Worm (Caenorhabditis elegans) whole organism, midembryonic: Measurements from ENCODE around the gene F07C4.11.

Experiments
- T22C8.4 ChIP-seq: fragments of 200-800 bp; sonication (Bioruptor generic); IDR thresholded peaks from 2 replicates; pipeline ENCODE4 v1.3.6; 2022; ENCODE audit warnings: missing genetic modification characterization, missing compliant biosample characterization
- cog-1 ChIP-seq: sonication (generic microtip); optimal IDR thresholded peaks from 2 replicates; lab custom pipeline; 2016; ENCODE audit warnings: missing genetic modification characterization, missing compliant biosample characterization
- flt-1 ChIP-seq: fragments of 200-800 bp; sonication (Bioruptor generic); IDR thresholded peaks from 2 replicates; pipeline ENCODE4 v1.3.6; 2022; ENCODE audit warnings: missing genetic modification characterization, missing compliant biosample characterization
- klf-2 ChIP-seq: fragments of 200-800 bp; sonication (Bioruptor generic); conservative IDR thresholded peaks from 2 replicates; pipeline ENCODE4 v1.3.6; 2022; ENCODE audit warnings: missing genetic modification reagents, missing genetic modification characterization, missing compliant biosample characterization
- med-1 ChIP-seq: sonication (generic microtip); optimal IDR thresholded peaks from 2 replicates; lab custom pipeline; 2017; ENCODE audit warnings: missing genetic modification characterization, mild to moderate bottlenecking, missing compliant biosample characterization, antibody characterized with exemption, missing genetic modification reagents; ENCODE audit not compliant: insufficient read depth
- ref-1 ChIP-seq: fragments of 200-800 bp; sonication (Bioruptor generic); conservative IDR thresholded peaks from 2 replicates; pipeline ENCODE4 v1.3.6; 2022; ENCODE audit warnings: missing genetic modification reagents, missing genetic modification characterization, missing compliant biosample characterization
- tab-1 ChIP-seq: fragments of 200-800 bp; sonication (Bioruptor generic); IDR thresholded peaks from 2 replicates; pipeline ENCODE4 v1.3.6; 2022; ENCODE audit warnings: missing genetic modification characterization, missing compliant biosample characterization
- ztf-23 ChIP-seq: fragments of 200-800 bp; sonication (Bioruptor generic); IDR thresholded peaks from 2 replicates; pipeline ENCODE4 v1.3.6; 2022; ENCODE audit warnings: missing genetic modification reagents, missing genetic modification characterization, missing compliant biosample characterization
- ztf-29 ChIP-seq: fragments of 200-800 bp; sonication (Bioruptor generic); IDR thresholded peaks from 2 replicates; pipeline ENCODE4 v1.3.6; 2022; ENCODE audit warnings: missing genetic modification reagents, missing genetic modification characterization, missing compliant biosample characterization

The F07C4.11 gene

DNA sequence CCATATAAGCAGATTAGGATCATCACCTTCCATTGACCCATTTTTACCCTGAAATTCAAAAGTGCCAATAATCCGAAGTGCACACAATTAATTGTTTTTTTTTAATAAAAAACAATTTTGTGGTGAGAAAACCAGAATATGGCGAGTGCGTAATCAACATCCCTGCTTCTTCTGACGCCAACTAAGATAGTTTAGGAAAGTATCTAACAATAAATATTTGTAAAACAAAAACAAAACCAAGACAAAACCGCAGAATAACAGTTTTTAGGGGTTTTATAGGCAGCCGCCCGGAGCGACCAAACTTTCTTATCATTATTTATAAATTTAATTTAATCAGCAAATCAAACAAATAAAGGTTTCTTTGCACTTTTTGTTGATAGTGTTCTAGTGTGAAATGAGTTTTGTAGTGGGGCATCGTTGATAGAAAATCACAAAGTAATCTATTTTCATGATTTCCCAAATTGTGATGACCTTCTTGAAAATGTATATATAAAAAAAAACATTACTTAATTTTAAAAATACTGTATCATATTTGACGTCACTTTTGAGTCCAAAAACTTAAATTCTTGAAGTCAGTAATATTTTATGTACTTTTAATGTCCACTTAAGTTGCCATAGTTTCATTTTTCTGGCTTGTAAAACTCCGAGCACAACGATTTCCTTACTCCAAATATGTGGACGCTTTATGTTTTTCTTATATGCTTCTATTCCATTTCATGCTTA is 33.5 kb downstream of the F07C4.11 start, which contains the start of the genes folt-3 and clec-214:
folt-3 (minus strand) TSS at position 51 of the 723 bp plus-strand sequence.
clec-214 (plus strand) TSS at position 673 of the 723 bp plus-strand sequence.
- no peak for TF ChIP-seq T22C8.4 (GFP tag; lab: Robert Waterston, UW)
- no peak for TF ChIP-seq ztf-23
- TF ChIP-seq tab-1 (GFP tag; lab: Robert Waterston, UW): no peak
- no peak for TF ChIP-seq ref-1
- no peak for TF ChIP-seq ztf-29 (GFP tag; lab: Robert Waterston, UW)
- TF ChIP-seq cog-1 (tag; lab: Kevin White, UChicago): no peak
- TF ChIP-seq flt-1 (GFP tag; lab: Robert Waterston, UW): no peak
- TF ChIP-seq med-1 (GFP tag; lab: Kevin White, UChicago): no peak
- TF ChIP-seq klf-2 (GFP tag; lab: Robert Waterston, UW): no peak

DNA sequence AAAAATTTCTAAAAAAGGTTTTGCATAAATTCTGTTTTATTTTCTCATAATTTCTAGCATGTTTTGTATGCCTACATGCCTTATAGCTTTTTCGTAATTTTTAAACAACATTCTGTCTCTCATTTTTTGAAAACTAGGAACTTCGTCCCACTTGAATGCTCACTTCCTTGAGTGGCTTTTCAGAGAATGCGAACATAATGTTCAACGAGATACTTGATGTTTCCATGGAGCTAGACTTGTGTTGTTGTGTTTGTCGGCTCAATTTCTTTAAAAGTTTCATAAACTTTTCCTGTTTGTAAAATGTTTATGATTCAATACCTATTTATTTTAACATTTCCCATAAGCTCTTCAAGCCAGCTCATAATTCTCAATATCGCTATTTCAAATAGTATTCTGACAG is 38.5 kb downstream of the F07C4.11 start, which contains the start of gene clec-213:
clec-213 (plus strand) TSS at position 301 of the 400 bp plus-strand sequence.
- TF ChIP-seq klf-2 (GFP tag; lab: Robert Waterston, UW) (no peak), med-1 (GFP tag; lab: Kevin White, UChicago) (no peak), tab-1 (GFP tag; lab: Robert Waterston, UW) (no peak), cog-1 (tag; lab: Kevin White, UChicago) (no peak), ref-1 (no peak)

DNA sequence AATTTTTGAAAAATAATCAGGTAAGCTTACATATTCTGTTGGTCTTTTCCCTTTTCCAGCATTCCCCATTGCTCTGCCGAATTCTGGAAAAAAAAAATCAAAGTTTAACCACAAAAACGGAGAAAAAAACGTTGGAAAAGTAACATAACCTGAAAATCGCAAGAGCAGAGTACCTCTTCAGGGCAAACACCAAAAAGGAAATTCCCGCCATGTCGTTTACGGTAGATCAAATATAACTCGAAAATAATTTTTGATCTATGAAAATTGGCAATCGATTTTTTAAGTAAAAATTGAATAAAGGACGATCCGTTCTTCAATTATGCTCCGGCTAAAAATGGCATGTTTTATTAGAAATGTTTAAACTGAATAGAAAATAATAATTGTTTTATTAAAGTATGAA is 39.9 kb downstream of the F07C4.11 start, which contains the start of gene C50E3.11:
C50E3.11 (minus strand) TSS at position 83 of the 400 bp plus-strand sequence.
- TF ChIP-seq klf-2 (GFP tag; lab: Robert Waterston, UW) (no peak), tab-1 (GFP tag; lab: Robert Waterston, UW) (no peak), cog-1 (tag; lab: Kevin White, UChicago) (no peak), ref-1 (no peak), med-1 (GFP tag; lab: Kevin White, UChicago) (no peak), flt-1 (GFP tag; lab: Robert Waterston, UW) (no peak)

DNA sequence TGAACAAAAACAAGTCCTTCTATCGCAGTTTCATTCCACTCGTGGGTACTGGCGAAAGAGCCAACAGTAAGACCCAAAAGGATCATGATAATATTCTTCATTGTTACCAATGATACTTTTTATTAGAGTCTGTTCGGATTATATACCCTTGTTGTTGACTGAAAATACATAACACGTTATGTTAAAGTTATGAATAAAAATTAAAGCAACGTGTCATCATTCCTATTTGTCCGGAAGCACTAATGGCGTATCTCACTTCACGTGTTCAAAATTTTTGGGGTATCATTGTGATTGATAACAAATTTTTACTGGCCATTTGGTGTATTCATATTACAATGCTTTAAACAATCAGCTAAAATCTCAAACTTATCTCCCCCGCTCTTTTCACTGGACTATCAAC is 41.9 kb downstream of the F07C4.11 start, which contains the start of gene scl-26:
scl-26 (minus strand) TSS at position 101 of the 400 bp plus-strand sequence.
- TF ChIP-seq flt-1 (GFP tag; lab: Robert Waterston, UW) (no peak), cog-1 (tag; lab: Kevin White, UChicago) (no peak), med-1 (GFP tag; lab: Kevin White, UChicago) (no peak), tab-1 (GFP tag; lab: Robert Waterston, UW) (no peak), T22C8.4 (GFP tag; lab: Robert Waterston, UW) (no peak), klf-2 (GFP tag; lab: Robert Waterston, UW) (no peak)

DNA sequence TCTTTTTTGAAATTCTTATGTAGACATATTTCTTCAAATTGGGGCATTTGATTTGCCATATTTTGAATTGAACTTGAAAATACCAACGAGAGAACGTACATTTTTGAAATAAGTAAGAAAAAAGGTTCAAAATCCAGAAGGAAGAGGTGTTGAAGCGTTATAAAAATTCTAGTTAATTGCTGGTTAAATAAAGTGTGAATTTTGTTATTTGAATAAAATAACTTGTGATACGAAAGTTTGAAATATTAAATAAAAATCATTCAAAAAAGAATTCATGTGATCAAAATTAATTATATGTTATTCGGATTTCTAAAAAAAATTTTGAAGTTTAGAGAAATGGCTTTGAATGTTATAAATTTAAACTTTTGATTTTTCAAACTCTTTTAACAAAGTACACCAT is 43.2 kb downstream of the F07C4.11 start, which contains the start of gene C50E3.9:
C50E3.9 (minus strand) TSS at position 101 of the 400 bp plus-strand sequence.
- TF ChIP-seq flt-1 (GFP tag; lab: Robert Waterston, UW) (no peak), ztf-29 (GFP tag; lab: Robert Waterston, UW) (no peak), cog-1 (tag; lab: Kevin White, UChicago) (no peak), med-1 (GFP tag; lab: Kevin White, UChicago) (no peak), ref-1 (no peak), T22C8.4 (GFP tag; lab: Robert Waterston, UW) (no peak), klf-2 (GFP tag; lab: Robert Waterston, UW) (no peak), tab-1 (GFP tag; lab: Robert Waterston, UW) (no peak), ztf-23 (no peak)

DNA sequence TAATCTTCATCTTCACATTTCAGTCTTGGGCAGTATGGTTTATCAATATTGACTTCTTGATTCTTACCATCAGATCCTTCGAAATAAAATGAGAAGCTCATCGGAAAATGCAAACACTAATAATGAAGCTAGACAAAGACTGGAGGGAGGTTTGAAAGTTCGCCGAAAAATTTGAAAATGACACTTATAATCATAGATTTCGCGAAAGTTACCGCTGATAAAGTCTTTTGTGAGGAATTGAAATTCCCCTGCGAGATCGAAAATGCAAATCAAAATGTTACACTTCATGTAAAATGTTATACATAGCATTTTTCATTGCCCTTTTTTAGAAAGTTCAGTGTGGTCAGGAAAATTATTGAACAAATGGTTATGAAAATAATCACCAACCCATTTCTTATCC is 45.0 kb downstream of the F07C4.11 start, which contains the start of gene C50E3.7:
C50E3.7 (minus strand) TSS at position 101 of the 400 bp plus-strand sequence.
- TF ChIP-seq flt-1 (GFP tag; lab: Robert Waterston, UW): no peak
- TF ChIP-seq ztf-23: no peak
- no peak for TF ChIP-seq med-1 (GFP tag; lab: Kevin White, UChicago)
- no peak for TF ChIP-seq cog-1 (tag; lab: Kevin White, UChicago)
- TF ChIP-seq ztf-29 (GFP tag; lab: Robert Waterston, UW): no peak
- TF ChIP-seq tab-1 (GFP tag; lab: Robert Waterston, UW): no peak

DNA sequence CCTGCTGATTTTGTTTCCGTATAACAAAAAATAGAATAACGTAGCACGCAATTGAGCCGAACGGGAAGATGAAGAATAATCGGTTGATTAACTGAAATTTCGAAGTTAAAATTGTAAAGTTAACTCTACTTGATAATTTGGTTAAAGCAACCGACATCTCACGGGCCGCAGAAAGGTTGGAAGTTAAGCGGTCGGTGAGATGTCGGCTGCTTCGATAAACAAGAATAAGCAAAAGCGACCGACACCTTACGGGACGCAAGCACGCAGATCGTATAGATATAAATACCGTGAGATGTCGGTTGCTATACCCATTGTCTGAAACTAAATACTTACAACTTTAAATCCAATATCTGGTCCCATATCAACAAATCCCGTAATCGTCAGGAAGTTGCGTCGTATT is 48.2 kb downstream of the F07C4.11 start:
- TF ChIP-seq ref-1 (no peak), flt-1 (GFP tag; lab: Robert Waterston, UW) (no peak), klf-2 (GFP tag; lab: Robert Waterston, UW) (no peak), med-1 (GFP tag; lab: Kevin White, UChicago) (no peak), tab-1 (GFP tag; lab: Robert Waterston, UW) (no peak), cog-1 (tag; lab: Kevin White, UChicago) (no peak), ztf-23 (no peak), ztf-29 (GFP tag; lab: Robert Waterston, UW) (no peak), T22C8.4 (GFP tag; lab: Robert Waterston, UW) (no peak)
